Fruit fly (Drosophila melanogaster): Measurements from ENCODE around the gene GatC.

Gene GatC

dm6 chr2L:13835959-13836358 lies 3.1 kb upstream of the GatC start (continued):
- TF ChIP-seq crol (GFP tag; IDR thresholded peaks at IDR 0.05): 0 out of 2 replicates have a peak, but pooled peaks have one; percentile 9
- TF ChIP-seq sr (GFP tag; IDR thresholded peaks at IDR 0.05): peak; percentile 71; the same call in 2 of the 3 replicates
- no peak for TF ChIP-seq Taf1 (GFP tag; IDR thresholded peaks at IDR 0.05)
- TF ChIP-seq Antp (GFP tag; optimal IDR thresholded peaks at IDR 0.05): no peak
- TF ChIP-seq Ets65A (GFP tag): no peak
- peak; percentile 50; the same call in 1 of the 3 replicates for TF ChIP-seq mld (GFP tag; IDR thresholded peaks at IDR 0.05; ENCODE audit: partially characterized antibody)
- 0 out of 3 replicates have a peak, but pooled peaks have one; percentile 9 for TF ChIP-seq Dbx (GFP tag; IDR thresholded peaks at IDR 0.05)
- TF ChIP-seq kah (GFP tag; optimal IDR thresholded peaks at IDR 0.05): no peak
- TF ChIP-seq CG11456 (GFP tag; IDR thresholded peaks at IDR 0.05): peak; percentile 61; the same call in 1 of the 3 replicates
- no peak for TF ChIP-seq CG9817 (tag; optimal IDR thresholded peaks at IDR 0.05)
- TF ChIP-seq Med (GFP tag): peak; percentile 64
- TF ChIP-seq CG12236 (GFP tag; optimal IDR thresholded peaks at IDR 0.05): no peak

- TF ChIP-seq hb (GFP tag; IDR thresholded peaks at IDR 0.05; ENCODE audit: partially characterized antibody) (peak; percentile 83), NFAT (GFP tag; IDR thresholded peaks at IDR 0.05) (peak; percentile 100), jing (GFP tag; optimal IDR thresholded peaks at IDR 0.05) (peak; percentile 100), org-1 (GFP tag; optimal IDR thresholded peaks at IDR 0.05) (peak; percentile 100), sqz (GFP tag; optimal IDR thresholded peaks at IDR 0.05) (peak; percentile 99), crol (GFP tag; IDR thresholded peaks at IDR 0.05) (peak; percentile 93), CG6683 (GFP tag; optimal IDR thresholded peaks at IDR 0.05) (peak; percentile 98), Antp (GFP tag; optimal IDR thresholded peaks at IDR 0.05) (peak; percentile 100), zfh1 (GFP tag; IDR thresholded peaks at IDR 0.05) (peak; percentile 100), CG2889 (GFP tag; IDR thresholded peaks at IDR 0.05) (peak; percentile 100), hbn (GFP tag; IDR thresholded peaks at IDR 0.05; ENCODE audit: partially characterized antibody) (peak; percentile 79), Sin3A (optimal IDR thresholded peaks at IDR 0.05) (peak; percentile 55), CG1602 (GFP tag; optimal IDR thresholded peaks at IDR 0.05) (peak; percentile 100), lmd (GFP tag; IDR thresholded peaks at IDR 0.05) (peak; percentile 100), CG13624 (GFP tag; optimal IDR thresholded peaks at IDR 0.05) (peak; percentile 100), Atf-2 (GFP tag; optimal IDR thresholded peaks at IDR 0.05) (peak; percentile 100), CG15479 (GFP tag; optimal IDR thresholded peaks at IDR 0.05) (peak; percentile 80), CG17829 (tag; optimal IDR thresholded peaks at IDR 0.05) (peak; percentile 100), scrt (GFP tag; optimal IDR thresholded peaks at IDR 0.05) (peak; percentile 99), pfk (GFP tag; optimal IDR thresholded peaks at IDR 0.05) (peak; percentile 81), CG15601 (tag; optimal IDR thresholded peaks at IDR 0.05) (peak; percentile 99), CG5180 (GFP tag; optimal IDR thresholded peaks at IDR 0.05) (peak; percentile 94), CG1529 (GFP tag; optimal IDR thresholded peaks at IDR 0.05) (peak; percentile 100), MESR4 (GFP tag; optimal IDR thresholded peaks at IDR 0.05) (peak; percentile 99), dpn (GFP tag; optimal IDR thresholded peaks at IDR 0.05) (peak; percentile 100), crc (GFP tag; optimal IDR thresholded peaks at IDR 0.05) (peak; percentile 100), corto (GFP tag; optimal IDR thresholded peaks at IDR 0.05) (no peak), CG31224 (GFP tag; IDR thresholded peaks at IDR 0.05) (peak; percentile 99), tll (GFP tag; optimal IDR thresholded peaks at IDR 0.05) (peak; percentile 53 to 80), Hr51 (GFP tag; optimal IDR thresholded peaks at IDR 0.05) (peak; percentile 100), chinmo (GFP tag; IDR thresholded peaks at IDR 0.05; ENCODE audit: partially characterized antibody) (0 out of 4 replicates have a peak, but pooled peaks have one; percentile 36), bsh (GFP tag; optimal IDR thresholded peaks at IDR 0.05) (peak; percentile 100), CG3281 (GFP tag; optimal IDR thresholded peaks at IDR 0.05) (peak; percentile 100), CG18262 (tag; optimal IDR thresholded peaks at IDR 0.05) (peak; percentile 100), CG3995 (GFP tag; optimal IDR thresholded peaks at IDR 0.05) (peak; percentile 95), CG17568 (GFP tag; optimal IDR thresholded peaks at IDR 0.05) (peak; percentile 100)
Observed at dm6 chr2L:13835002-13835910, 2.4 kb upstream of the GatC start, which contains the start of the genes mRpS23 and CenG1A. TSS of gene mRpS23 (minus strand) at chr2L:13835072. TSS of gene CenG1A (plus strand) at chr2L:13835564.
